Worm (Caenorhabditis elegans): ENCODE measurements around the gene nhr-255.

DNA sequence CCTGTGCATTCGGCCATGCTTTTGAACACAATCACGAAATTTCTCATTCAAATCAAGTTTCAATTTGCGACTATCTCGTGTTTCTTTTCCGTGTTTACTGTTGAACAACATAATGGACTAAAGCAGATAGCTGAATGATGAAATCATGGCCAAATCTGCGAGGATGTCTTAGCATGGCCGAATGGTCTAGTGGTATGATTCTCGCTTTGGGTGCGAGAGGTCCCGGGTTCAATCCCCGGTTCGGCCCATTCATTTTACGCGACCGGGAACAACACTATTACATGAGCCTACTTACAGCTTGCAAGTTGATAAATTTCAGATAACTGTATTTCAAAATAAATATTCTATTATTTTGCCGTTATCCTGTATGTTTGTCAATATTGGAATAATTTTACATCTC is 8.8 kb downstream of the nhr-255 start:
- TF ChIP-seq nhr-76 (tag; optimal IDR thresholded peaks at IDR 0.05) (no peak), egl-43 (GFP tag; IDR thresholded peaks at IDR 0.05) (peak; percentile 53; the same call in 1 of the 2 replicates), R02D3.7 (tag; optimal IDR thresholded peaks at IDR 0.05) (no peak), mep-1 (tag; optimal IDR thresholded peaks at IDR 0.05) (no peak), T20F7.1 (GFP tag; optimal IDR thresholded peaks at IDR 0.05) (no peak), unc-130 (GFP tag; optimal IDR thresholded peaks at IDR 0.05) (no peak)
